Worm (Caenorhabditis elegans) whole organism, L4 larva: ENCODE measurements around the gene C06E1.1.

Experiments
- F10B5.3 ChIP-seq: sonication (generic microtip); optimal IDR thresholded peaks from 2 replicates; lab custom pipeline; 2016; ENCODE audit warnings: mild to moderate bottlenecking, missing genetic modification characterization, missing compliant biosample characterization
- F44E2.7 ChIP-seq: fragments of 200-800 bp; sonication (Bioruptor generic); IDR thresholded peaks from 2 replicates; pipeline ENCODE4 v2.1.2; 2022; ENCODE audit warnings: missing genetic modification characterization, missing compliant biosample characterization
- F49E8.2 ChIP-seq: sonication (generic microtip); optimal IDR thresholded peaks from 2 replicates; lab custom pipeline; 2016; ENCODE audit warnings: missing compliant biosample characterization, mild to moderate bottlenecking, missing genetic modification characterization, borderline replicate concordance
- T20F7.1 ChIP-seq: fragments of 200-800 bp; sonication (Bioruptor generic); optimal IDR thresholded peaks from 2 replicates; lab custom pipeline; 2018; ENCODE audit warnings: mild to moderate bottlenecking, missing genetic modification characterization, missing compliant biosample characterization
- T26A8.4 ChIP-seq: fragments of 200-800 bp; sonication (Bioruptor generic); IDR thresholded peaks from 2 replicates; pipeline ENCODE4 v1.3.6; 2022; ENCODE audit warnings: missing genetic modification characterization, missing compliant biosample characterization
- Y48G9A.11 ChIP-seq: fragments of 200-800 bp; sonication (Bioruptor generic); IDR thresholded peaks from 2 replicates; pipeline ENCODE4 v1.3.6; 2022; ENCODE audit warnings: missing genetic modification reagents, missing genetic modification characterization, missing compliant biosample characterization
- Y5F2A.4 ChIP-seq: fragments of 200-800 bp; sonication (Bioruptor generic); optimal IDR thresholded peaks from 2 replicates; lab custom pipeline; 2018; ENCODE audit warnings: mild to moderate bottlenecking, missing genetic modification characterization, missing compliant biosample characterization
- Y75B8A.6 ChIP-seq: fragments of 200-800 bp; sonication (Bioruptor generic); IDR thresholded peaks from 2 replicates; pipeline ENCODE4 v1.3.6; 2022; ENCODE audit warnings: missing genetic modification reagents, missing genetic modification characterization, missing compliant biosample characterization
- attf-4 ChIP-seq: sonication (generic microtip); optimal IDR thresholded peaks from 3 replicates; lab custom pipeline; 2017; ENCODE audit warnings: missing biosample characterization, missing genetic modification characterization
- ceh-20 ChIP-seq: fragments of 200-800 bp; sonication (Bioruptor generic); IDR thresholded peaks from 2 replicates; pipeline ENCODE4 v1.3.6; 2022; ENCODE audit warnings: missing genetic modification reagents, missing genetic modification characterization, missing compliant biosample characterization
- ceh-28 ChIP-seq: fragments of 150-350 bp; optimal IDR thresholded peaks from 2 replicates; lab custom pipeline; 2014; ENCODE audit warnings: missing biosample characterization, missing genetic modification reagents, missing genetic modification characterization
- cey-2 ChIP-seq: sonication (generic microtip); optimal IDR thresholded peaks from 3 replicates; lab custom pipeline; 2017; ENCODE audit warnings: missing genetic modification characterization, mild to moderate bottlenecking, missing compliant biosample characterization, antibody characterized with exemption, borderline replicate concordance; ENCODE audit not compliant: insufficient read depth
- daf-12 ChIP-seq: fragments of 150-350 bp; optimal IDR thresholded peaks from 2 replicates; lab custom pipeline; 2014; ENCODE audit warnings: missing biosample characterization, missing genetic modification reagents, missing genetic modification characterization
- daf-16 ChIP-seq, 3 experiments: sonication (generic microtip); optimal IDR thresholded peaks; 2 replicates each; lab custom pipeline; 2016 to 2017; ENCODE audit warnings: missing genetic modification characterization in 3 of 3, missing genetic modification reagents in 3 of 3, mild to moderate bottlenecking in 2 of 3, missing compliant biosample characterization in 2 of 3, missing biosample characterization in 1 of 3, moderate library complexity in 1 of 3
- daf-8 ChIP-seq: fragments of 200-800 bp; sonication (Bioruptor generic); IDR thresholded peaks from 2 replicates; pipeline ENCODE4 v1.3.6; 2022; ENCODE audit warnings: missing genetic modification characterization, missing compliant biosample characterization
- dmd-8 ChIP-seq: fragments of 200-800 bp; sonication (Bioruptor generic); IDR thresholded peaks from 2 replicates; pipeline ENCODE4 v1.3.6; 2022; ENCODE audit warnings: missing genetic modification characterization, missing compliant biosample characterization
- dpl-1 ChIP-seq: fragments of 150-350 bp; optimal IDR thresholded peaks from 2 replicates; lab custom pipeline; 2014; ENCODE audit warnings: missing biosample characterization, missing genetic modification reagents, missing genetic modification characterization
- egl-27 ChIP-seq: sonication (generic microtip); optimal IDR thresholded peaks from 3 replicates; lab custom pipeline; 2017; ENCODE audit warnings: missing biosample characterization, missing genetic modification reagents, missing genetic modification characterization
- egl-43 ChIP-seq: fragments of 200-800 bp; sonication (Bioruptor generic); IDR thresholded peaks from 2 replicates; pipeline ENCODE4 v1.3.6; 2022; ENCODE audit warnings: missing genetic modification reagents, missing genetic modification characterization, missing compliant biosample characterization
- fos-1 ChIP-seq: fragments of 150-350 bp; optimal IDR thresholded peaks from 2 replicates; lab custom pipeline; 2014; ENCODE audit warnings: missing biosample characterization, missing genetic modification characterization
- hlh-11 ChIP-seq: fragments of 200-800 bp; sonication (Bioruptor generic); optimal IDR thresholded peaks from 2 replicates; lab custom pipeline; 2018; ENCODE audit warnings: mild to moderate bottlenecking, missing genetic modification characterization, missing compliant biosample characterization
- hlh-30 ChIP-seq: sonication (generic microtip); optimal IDR thresholded peaks from 2 replicates; lab custom pipeline; 2017; ENCODE audit warnings: antibody characterized with exemption, mild to moderate bottlenecking, missing genetic modification characterization, missing compliant biosample characterization; ENCODE audit not compliant: insufficient read depth
- hmg-1.1 ChIP-seq: fragments of 200-800 bp; sonication (Bioruptor generic); IDR thresholded peaks from 2 replicates; pipeline ENCODE4 v1.3.6; 2022; ENCODE audit warnings: missing genetic modification reagents, missing genetic modification characterization, missing compliant biosample characterization
- lin-1 ChIP-seq: fragments of 200-800 bp; sonication (Bioruptor generic); IDR thresholded peaks from 2 replicates; pipeline ENCODE4 v1.3.6; 2022; ENCODE audit warnings: missing genetic modification reagents, missing genetic modification characterization, missing compliant biosample characterization
- lin-15B ChIP-seq: fragments of 150-350 bp; sonication (generic microtip); optimal IDR thresholded peaks from 3 replicates; lab custom pipeline; 2014; ENCODE audit warnings: missing biosample characterization, missing genetic modification characterization
- lin-29 ChIP-seq: fragments of 200-800 bp; sonication (Bioruptor generic); IDR thresholded peaks from 2 replicates; pipeline ENCODE4 v1.3.6; 2022; ENCODE audit warnings: missing genetic modification reagents, missing genetic modification characterization, missing compliant biosample characterization
- lin-39 ChIP-seq: fragments of 150-350 bp; optimal IDR thresholded peaks from 2 replicates; lab custom pipeline; 2014; ENCODE audit warnings: missing biosample characterization, missing genetic modification reagents, missing genetic modification characterization
- lir-3 ChIP-seq: sonication (generic microtip); optimal IDR thresholded peaks from 2 replicates; lab custom pipeline; 2016; ENCODE audit warnings: mild to moderate bottlenecking, missing genetic modification characterization, missing compliant biosample characterization
- lsy-2 ChIP-seq, 2 experiments: fragments of 150-350 bp in 1 of 2; sonication (generic microtip) in 1 of 2; optimal IDR thresholded peaks; 2 replicates each; lab custom pipeline; 2014 to 2017; ENCODE audit warnings: missing biosample characterization in 2 of 2, missing genetic modification characterization in 2 of 2
- mep-1 ChIP-seq: fragments of 150-350 bp; sonication (generic microtip); optimal IDR thresholded peaks from 3 replicates; lab custom pipeline; 2014; ENCODE audit warnings: missing biosample characterization, missing genetic modification characterization
- mxl-2 ChIP-seq: fragments of 200-800 bp; sonication (Bioruptor generic); conservative IDR thresholded peaks from 2 replicates; pipeline ENCODE4 v1.3.6; 2022; ENCODE audit warnings: missing genetic modification reagents, missing genetic modification characterization, missing compliant biosample characterization
- nhr-10 ChIP-seq: fragments of 150-350 bp; optimal IDR thresholded peaks from 2 replicates; lab custom pipeline; 2014; ENCODE audit warnings: missing biosample characterization, missing genetic modification characterization
- nhr-102 ChIP-seq: sonication (generic microtip); optimal IDR thresholded peaks from 2 replicates; lab custom pipeline; 2016; ENCODE audit warnings: mild to moderate bottlenecking, missing genetic modification characterization, moderate library complexity, missing compliant biosample characterization
- nhr-41 ChIP-seq: fragments of 200-800 bp; sonication (Bioruptor generic); IDR thresholded peaks from 2 replicates; pipeline ENCODE4 v1.3.6; 2022; ENCODE audit warnings: missing genetic modification reagents, missing genetic modification characterization, missing compliant biosample characterization
- nhr-42 ChIP-seq: fragments of 200-800 bp; sonication (Bioruptor generic); IDR thresholded peaks from 2 replicates; pipeline ENCODE4 v1.3.6; 2022; ENCODE audit warnings: missing genetic modification characterization, missing compliant biosample characterization
- pha-4 ChIP-seq, 2 experiments: fragments of 150-350 bp in 1 of 2; fragments of 200-800 bp in 1 of 2; sonication (Bioruptor generic) in 1 of 2; IDR thresholded peaks in 1 of 2; optimal IDR thresholded peaks in 1 of 2; 2 replicates each; pipeline versions ENCODE4 v1.3.6 to Lab custom; 2014 to 2022; ENCODE audit warnings: missing genetic modification characterization in 2 of 2, missing genetic modification reagents in 2 of 2, missing biosample characterization in 1 of 2, missing compliant biosample characterization in 1 of 2
- php-3 ChIP-seq: fragments of 200-800 bp; sonication (Bioruptor generic); IDR thresholded peaks from 2 replicates; pipeline ENCODE4 v1.3.6; 2022; ENCODE audit warnings: missing genetic modification reagents, missing genetic modification characterization, missing compliant biosample characterization
- pqm-1 ChIP-seq: sonication (generic microtip); optimal IDR thresholded peaks from 2 replicates; lab custom pipeline; 2017; ENCODE audit warnings: missing biosample characterization, missing genetic modification characterization
- rbr-2 ChIP-seq: sonication (generic microtip); optimal IDR thresholded peaks from 2 replicates; lab custom pipeline; 2016; ENCODE audit warnings: missing genotype, missing genetic modification characterization, missing compliant biosample characterization
- saeg-2 ChIP-seq: fragments of 200-800 bp; sonication (Bioruptor generic); IDR thresholded peaks from 2 replicates; pipeline ENCODE4 v1.3.6; 2022; ENCODE audit warnings: missing genetic modification reagents, missing genetic modification characterization, missing compliant biosample characterization
- sdz-12 ChIP-seq: fragments of 200-800 bp; sonication (Bioruptor generic); optimal IDR thresholded peaks from 2 replicates; lab custom pipeline; 2018; ENCODE audit warnings: mild to moderate bottlenecking, missing genetic modification characterization, missing compliant biosample characterization
- skn-1 ChIP-seq: fragments of 150-350 bp; optimal IDR thresholded peaks from 2 replicates; lab custom pipeline; 2014; ENCODE audit warnings: missing biosample characterization, missing genetic modification characterization
- snpc-4 ChIP-seq: fragments of 150-350 bp; optimal IDR thresholded peaks from 2 replicates; lab custom pipeline; 2014; ENCODE audit warnings: missing biosample characterization, missing genetic modification characterization
- unc-62 ChIP-seq, 3 experiments: fragments of 150-350 bp in 1 of 3; sonication (generic microtip); optimal IDR thresholded peaks in 2 of 3; peaks in 1 of 3; 1 replicate in 1 of 3; 2 replicates in 2 of 3; lab custom pipeline; 2014 to 2017; ENCODE audit warnings: missing biosample characterization in 3 of 3, missing genetic modification characterization in 3 of 3, missing genetic modification reagents in 3 of 3, missing genotype in 1 of 3
- zfp-2 ChIP-seq: sonication (generic microtip); optimal IDR thresholded peaks from 2 replicates; lab custom pipeline; 2016; ENCODE audit warnings: mild to moderate bottlenecking, missing genetic modification characterization, missing compliant biosample characterization
- zip-2 ChIP-seq: fragments of 150-350 bp; optimal IDR thresholded peaks from 2 replicates; lab custom pipeline; 2014; ENCODE audit warnings: missing biosample characterization, missing genetic modification characterization
- ztf-11 ChIP-seq: fragments of 150-350 bp; optimal IDR thresholded peaks from 2 replicates; lab custom pipeline; 2014; ENCODE audit warnings: missing biosample characterization, missing genetic modification characterization
- ztf-7 ChIP-seq: fragments of 150-350 bp; optimal IDR thresholded peaks from 2 replicates; lab custom pipeline; 2014; ENCODE audit warnings: missing biosample characterization, missing genetic modification characterization

The C06E1.1 gene

ce11 chrIII:8630833-8631232 is 25.2 kb downstream of the C06E1.1 start, which contains the start of gene dnj-10 (continued):
- no peak for TF ChIP-seq lin-29 (GFP tag; lab: Robert Waterston, UW)
- no peak for TF ChIP-seq F10B5.3
- 0 out of 2 replicates have a peak, but pooled peaks have one; percentile 8 for TF ChIP-seq hmg-1.1
- no peak for TF ChIP-seq pha-4 (GFP tag; IDR thresholded peaks at IDR 0.05; lab: Robert Waterston, UW)
- TF ChIP-seq pha-4 (tag; optimal IDR thresholded peaks at IDR 0.05; lab: Kevin White, UChicago), result peak; percentile 61
- peak; percentile 95 for TF ChIP-seq T20F7.1 (GFP tag; lab: Kevin White, UChicago)
- no peak for TF ChIP-seq ztf-7 (tag; lab: Kevin White, UChicago)

- TF ChIP-seq sdz-12 (no peak), ceh-20 (GFP tag; lab: Robert Waterston, UW) (0 out of 2 replicates have a peak, but pooled peaks have one; percentile 36), nhr-41 (GFP tag; lab: Robert Waterston, UW) (no peak), unc-62 (GFP tag; optimal IDR thresholded peaks at IDR 0.05 in 1 of 2; lab: Kevin White, UChicago) (peak in 1 of 2 experiments; percentile 94), unc-62 (tag; optimal IDR thresholded peaks at IDR 0.05; lab: Kevin White, UChicago) (no peak), php-3 (GFP tag; lab: Robert Waterston, UW) (no peak), lin-1 (GFP tag; lab: Robert Waterston, UW) (no peak), lir-3 (no peak), attf-4 (tag; lab: Kevin White, UChicago) (no peak), Y5F2A.4 (no peak), egl-43 (GFP tag; lab: Robert Waterston, UW) (no peak), F44E2.7 (GFP tag; lab: Robert Waterston, UW) (no peak), egl-27 (tag; lab: Kevin White, UChicago) (no peak), F49E8.2 (tag; lab: Kevin White, UChicago) (no peak), daf-16 (GFP tag; optimal IDR thresholded peaks at IDR 0.05; lab: Kevin White, UChicago) (peak in 1 of 2 experiments; percentile 30), daf-16 (tag; optimal IDR thresholded peaks at IDR 0.05; lab: Kevin White, UChicago) (no peak), mxl-2 (no peak), daf-12 (no peak), zip-2 (tag; lab: Kevin White, UChicago) (no peak), hmg-1.1 (0 out of 2 replicates have a peak, but pooled peaks have one; percentile 10), dmd-8 (GFP tag; lab: Robert Waterston, UW) (no peak), mep-1 (tag; lab: Kevin White, UChicago) (peak; percentile 27), Y75B8A.6 (GFP tag; lab: Robert Waterston, UW) (no peak), hlh-30 (tag; lab: Kevin White, UChicago) (peak; percentile 32), nhr-10 (tag; lab: Kevin White, UChicago) (no peak), cey-2 (no peak), pqm-1 (tag; lab: Kevin White, UChicago) (no peak), T20F7.1 (GFP tag; lab: Kevin White, UChicago) (no peak), nhr-42 (GFP tag; lab: Robert Waterston, UW) (no peak), hlh-11 (tag; lab: Kevin White, UChicago) (no peak), ceh-28 (tag; lab: Kevin White, UChicago) (no peak), saeg-2 (GFP tag; lab: Robert Waterston, UW) (no peak), fos-1 (tag; lab: Kevin White, UChicago) (no peak), Y48G9A.11 (GFP tag; lab: Robert Waterston, UW) (no peak), lsy-2 (tag; optimal IDR thresholded peaks at IDR 0.05; lab: Kevin White, UChicago) (peak in 1 of 2 experiments; percentile 44), dpl-1 (no peak), lin-15B (tag; lab: Kevin White, UChicago) (no peak), ztf-11 (no peak), snpc-4 (tag; lab: Kevin White, UChicago) (no peak), T26A8.4 (no peak), rbr-2 (tag; lab: Kevin White, UChicago) (peak; percentile 5), daf-8 (no peak), lin-39 (tag; lab: Kevin White, UChicago) (peak; percentile 11), skn-1 (tag; lab: Kevin White, UChicago) (no peak), zfp-2 (tag; lab: Kevin White, UChicago) (no peak), nhr-102 (tag; lab: Kevin White, UChicago) (no peak)
These were observed 31.2 kb downstream of the C06E1.1 start for ce11 chrIII:8636803-8637202.
